Fruit fly (Drosophila melanogaster): ENCODE results near the gene CG34159.
A peak's percentile ranks its signal among the peaks of the same experiment; 100 is the strongest.

Gene CG34159

dm6 chr2L:10226724-10227407 lies 22.7 kb upstream of the CG34159 start, which contains the start of gene CG5708 (continued):
- no peak for TF ChIP-seq Drgx (GFP tag; IDR thresholded peaks at IDR 0.05)
- TF ChIP-seq her (GFP tag; optimal IDR thresholded peaks at IDR 0.05): no peak
- TF ChIP-seq pum (GFP tag; optimal IDR thresholded peaks at IDR 0.05): no peak
- TF ChIP-seq ci (GFP tag; IDR thresholded peaks at IDR 0.05): no peak; the same call in 2 of the 3 replicates
- TF ChIP-seq CG15479 (GFP tag; optimal IDR thresholded peaks at IDR 0.05): no peak
- no peak for TF ChIP-seq dysf (GFP tag; IDR thresholded peaks at IDR 0.05)
- no peak for TF ChIP-seq CG8765 (GFP tag; IDR thresholded peaks at IDR 0.05)
- no peak for TF ChIP-seq CG7556 (GFP tag; optimal IDR thresholded peaks at IDR 0.05)
- no peak for TF ChIP-seq CG15269 (tag; optimal IDR thresholded peaks at IDR 0.05)
- TF ChIP-seq Hr39 (optimal IDR thresholded peaks at IDR 0.05): no peak
- TF ChIP-seq Jarid2 (GFP tag; optimal IDR thresholded peaks at IDR 0.05): no peak
- no peak for TF ChIP-seq br (optimal IDR thresholded peaks at IDR 0.05)
- no peak for TF ChIP-seq CG17186 (GFP tag; optimal IDR thresholded peaks at IDR 0.05)
- TF ChIP-seq Rx (GFP tag; IDR thresholded peaks at IDR 0.05): no peak
- TF ChIP-seq Optix (GFP tag; IDR thresholded peaks at IDR 0.05): no peak
- peak; percentile 34 for TF ChIP-seq CG12391 (tag; optimal IDR thresholded peaks at IDR 0.05)
- TF ChIP-seq insv (GFP tag; optimal IDR thresholded peaks at IDR 0.05): no peak
- TF ChIP-seq CG17612 (GFP tag; IDR thresholded peaks at IDR 0.05): no peak
- TF ChIP-seq ham (GFP tag; IDR thresholded peaks at IDR 0.05): no peak
- TF ChIP-seq CG30403 (GFP tag; optimal IDR thresholded peaks at IDR 0.05): no peak
- TF ChIP-seq CG7357 (GFP tag; IDR thresholded peaks at IDR 0.05): no peak
- TF ChIP-seq C15 (GFP tag; IDR thresholded peaks at IDR 0.05): no peak
- TF ChIP-seq nerfin-2 (GFP tag; IDR thresholded peaks at IDR 0.05; ENCODE audit: partially characterized antibody): no peak
- TF ChIP-seq CG3281 (GFP tag; optimal IDR thresholded peaks at IDR 0.05): no peak
- TF ChIP-seq ro (GFP tag; IDR thresholded peaks at IDR 0.05): no peak
- no peak for TF ChIP-seq bsh (GFP tag; optimal IDR thresholded peaks at IDR 0.05)
- no peak; the same call in 1 of the 2 replicates for TF ChIP-seq onecut (GFP tag; IDR thresholded peaks at IDR 0.05)
- TF ChIP-seq usp (GFP tag; optimal IDR thresholded peaks at IDR 0.05): no peak
- no peak for TF ChIP-seq YL-1 (GFP tag; optimal IDR thresholded peaks at IDR 0.05)
- TF ChIP-seq CG3407 (GFP tag; optimal IDR thresholded peaks at IDR 0.05): no peak
- TF ChIP-seq dan (GFP tag; IDR thresholded peaks at IDR 0.05): no peak
- TF ChIP-seq Ravus (GFP tag; IDR thresholded peaks at IDR 0.05): no peak
- TF ChIP-seq Bgb (GFP tag; IDR thresholded peaks at IDR 0.05; ENCODE audit: partially characterized antibody): peak; percentile 52; the same call in 1 of the 2 replicates
- TF ChIP-seq Dfd (GFP tag; optimal IDR thresholded peaks at IDR 0.05): no peak
- TF ChIP-seq CG6813 (GFP tag; optimal IDR thresholded peaks at IDR 0.05): no peak
- TF ChIP-seq Rfx (GFP tag; IDR thresholded peaks at IDR 0.05): peak; percentile 45; the same call in 1 of the 2 replicates
- TF ChIP-seq wor (GFP tag; IDR thresholded peaks at IDR 0.05): no peak
- TF ChIP-seq CG15073 (GFP tag; optimal IDR thresholded peaks at IDR 0.05): no peak
- TF ChIP-seq CG14050 (GFP tag; IDR thresholded peaks at IDR 0.05): no peak
- no peak for TF ChIP-seq run (tag; optimal IDR thresholded peaks at IDR 0.05)
- no peak for TF ChIP-seq CG3065 (GFP tag; optimal IDR thresholded peaks at IDR 0.05)
- peak; percentile 5 for TF ChIP-seq HLH54F (GFP tag; optimal IDR thresholded peaks at IDR 0.05)
- TF ChIP-seq CG12299 (tag; optimal IDR thresholded peaks at IDR 0.05): no peak
- no peak for TF ChIP-seq E2f2 (GFP tag; IDR thresholded peaks at IDR 0.05)
- peak; percentile 36 for TF ChIP-seq Lhr (GFP tag; optimal IDR thresholded peaks at IDR 0.05)
- no peak for TF ChIP-seq CG34376 (GFP tag; optimal IDR thresholded peaks at IDR 0.05)
- no peak for TF ChIP-seq NC2β (GFP tag; optimal IDR thresholded peaks at IDR 0.05)
- TF ChIP-seq hb (GFP tag; IDR thresholded peaks at IDR 0.05; ENCODE audit: partially characterized antibody): no peak
- TF ChIP-seq wdn (GFP tag; IDR thresholded peaks at IDR 0.05): no peak
- TF ChIP-seq wek (GFP tag; optimal IDR thresholded peaks at IDR 0.05): no peak
- no peak for TF ChIP-seq Doc2 (GFP tag; IDR thresholded peaks at IDR 0.05)
- no peak for TF ChIP-seq Dip2 (GFP tag; IDR thresholded peaks at IDR 0.05)

All from whole organism, embryonic.